Worm (Caenorhabditis elegans): Measurements from ENCODE around the gene T19C9.8.

T19C9.8 gene

DNA sequence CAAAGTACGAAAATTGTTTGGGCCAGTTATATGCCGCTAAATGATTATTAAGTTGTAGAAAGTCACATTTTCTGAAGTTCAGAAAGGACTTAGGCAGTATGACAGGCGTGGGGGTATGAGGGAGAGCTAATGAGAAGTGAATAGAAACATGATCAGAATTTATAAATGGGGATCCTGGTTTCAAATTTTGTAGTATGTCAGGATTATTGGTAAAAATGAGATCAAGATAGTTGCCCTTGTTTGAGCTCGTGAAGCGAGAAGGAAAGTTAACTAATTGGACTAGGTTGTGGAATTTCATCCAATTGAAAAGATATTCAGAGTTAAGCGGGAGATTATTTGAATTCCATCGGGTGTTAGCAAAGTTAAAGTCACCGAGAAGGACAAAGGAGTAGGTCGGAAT, 6.5 kb upstream of the T19C9.8 start:
- TF ChIP-seq daf-8 (GFP tag; IDR thresholded peaks at IDR 0.05) (no peak), unc-62 (GFP tag; optimal IDR thresholded peaks at IDR 0.05 in 1 of 2) (peak in 1 of 2 experiments; percentile 98), unc-62 (tag; optimal IDR thresholded peaks at IDR 0.05) (no peak), egl-27 (tag; optimal IDR thresholded peaks at IDR 0.05) (no peak), pha-4 (GFP tag; IDR thresholded peaks at IDR 0.05) (no peak), pha-4 (tag; optimal IDR thresholded peaks at IDR 0.05) (no peak), nhr-25 (tag; optimal IDR thresholded peaks at IDR 0.05; ENCODE audit: borderline replicate concordance, insufficient read depth) (no peak)

- TF ChIP-seq cey-2 (tag; optimal IDR thresholded peaks at IDR 0.05; ENCODE audit: borderline replicate concordance, insufficient read depth): no peak
- TF ChIP-seq ztf-7 (tag; optimal IDR thresholded peaks at IDR 0.05): no peak
- peak; percentile 54 for TF ChIP-seq aha-1 (tag)
- TF ChIP-seq mdt-29 (GFP tag; IDR thresholded peaks at IDR 0.05): no peak
- TF ChIP-seq tag-97 (GFP tag; IDR thresholded peaks at IDR 0.05): no peak
- TF ChIP-seq T26A8.4 (GFP tag; IDR thresholded peaks at IDR 0.05): no peak
- no peak for TF ChIP-seq hlh-30 (tag; optimal IDR thresholded peaks at IDR 0.05; ENCODE audit: insufficient read depth)
- TF ChIP-seq egl-43 (GFP tag; IDR thresholded peaks at IDR 0.05): no peak
These were observed 2.6 kb upstream of the T19C9.8 start, which contains the start of gene T19C9.10 for ce11 chrV:17236345-17236744. T19C9.10 (plus strand) TSS chrV:17236592.

DNA sequence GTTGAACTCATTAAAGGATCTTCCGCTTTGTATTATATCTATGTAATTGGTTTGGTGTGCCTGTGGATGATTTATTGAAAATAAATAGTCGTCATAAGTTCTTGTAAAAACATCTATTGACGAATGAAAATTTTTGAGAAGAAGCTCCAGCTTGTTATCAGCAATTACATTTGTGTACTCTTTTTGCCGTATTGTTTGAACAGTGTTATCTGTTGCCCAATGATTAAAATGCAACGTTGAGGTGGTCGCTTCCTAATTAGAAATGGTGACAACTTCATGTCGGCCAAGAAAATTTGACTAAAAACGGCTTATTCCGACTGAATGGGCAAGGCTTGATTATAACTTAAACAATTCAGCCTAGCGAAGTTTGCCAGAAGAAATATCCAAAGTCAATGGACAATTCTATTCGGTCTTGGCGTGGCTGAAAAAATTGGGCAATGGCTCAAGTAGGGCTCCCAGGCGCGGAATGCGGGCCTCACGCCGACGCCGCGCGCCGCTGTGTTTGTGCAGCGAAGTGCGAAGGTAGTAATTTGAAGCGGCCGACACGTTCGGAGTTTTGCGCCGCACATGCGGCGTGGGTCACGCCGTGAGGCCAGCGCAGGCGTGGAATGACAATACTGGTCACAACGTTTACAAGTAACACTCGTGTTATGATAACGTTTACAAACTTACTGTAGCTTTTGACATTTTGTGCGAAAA, 1.8 kb downstream of the T19C9.8 start:
- TF ChIP-seq daf-16 (GFP tag; optimal IDR thresholded peaks at IDR 0.05): no peak
- peak; percentile 55 for TF ChIP-seq daf-16 (tag; optimal IDR thresholded peaks at IDR 0.05)
- peak; percentile 81 for TF ChIP-seq set-16 (GFP tag; IDR thresholded peaks at IDR 0.05)
- TF ChIP-seq dmd-6 (GFP tag; IDR thresholded peaks at IDR 0.05): peak; percentile 8; the same call in 1 of the 2 replicates
- TF ChIP-seq nhr-28 (tag; optimal IDR thresholded peaks at IDR 0.05): peak; percentile 21
- peak in 1 of 2 experiments; percentile 5 for TF ChIP-seq unc-62 (GFP tag; optimal IDR thresholded peaks at IDR 0.05 in 1 of 2)
- no peak for TF ChIP-seq unc-62 (tag; optimal IDR thresholded peaks at IDR 0.05)
- TF ChIP-seq pqm-1 (tag; optimal IDR thresholded peaks at IDR 0.05): peak; percentile 77
- TF ChIP-seq aha-1 (tag): no peak
- no peak for TF ChIP-seq fos-1 (tag; optimal IDR thresholded peaks at IDR 0.05)
- TF ChIP-seq vab-7 (GFP tag; IDR thresholded peaks at IDR 0.05): 0 out of 2 replicates have a peak, but pooled peaks have one; percentile 16
- TF ChIP-seq ama-1 (optimal IDR thresholded peaks at IDR 0.05): no peak

DNA sequence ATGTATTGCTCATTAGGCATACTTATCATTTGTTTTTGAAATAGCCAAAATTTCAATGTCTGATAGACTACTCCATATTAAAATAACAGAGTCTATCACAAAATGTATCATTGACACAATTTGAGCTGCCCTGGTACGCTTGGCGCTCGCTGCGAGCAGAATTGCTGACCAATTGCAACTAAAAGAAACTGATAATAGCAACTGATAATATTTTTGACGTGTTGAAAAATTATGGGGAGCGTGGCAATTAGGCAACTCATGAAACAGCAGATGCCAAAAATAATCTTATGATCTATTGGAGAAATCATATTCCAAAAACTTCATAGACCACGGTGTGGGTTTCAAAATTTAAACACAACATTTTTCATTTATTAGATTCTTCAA, 2.4 kb downstream of the T19C9.8 start:
- no peak for TF ChIP-seq tra-1 (GFP tag; IDR thresholded peaks at IDR 0.05)
- no peak for TF ChIP-seq hlh-30 (tag; optimal IDR thresholded peaks at IDR 0.05; ENCODE audit: insufficient read depth)
- TF ChIP-seq dmd-6 (GFP tag; IDR thresholded peaks at IDR 0.05): peak; percentile 73
- TF ChIP-seq ceh-44 (GFP tag; IDR thresholded peaks at IDR 0.05): no peak
- TF ChIP-seq nhr-28 (tag; optimal IDR thresholded peaks at IDR 0.05): peak; percentile 47
- TF ChIP-seq F10B5.3 (tag; optimal IDR thresholded peaks at IDR 0.05): no peak
- peak; percentile 53 for TF ChIP-seq hlh-11 (tag; optimal IDR thresholded peaks at IDR 0.05)
- TF ChIP-seq ceh-62 (tag; optimal IDR thresholded peaks at IDR 0.05): no peak
- TF ChIP-seq nhr-41 (GFP tag; IDR thresholded peaks at IDR 0.05): no peak
- no peak for TF ChIP-seq daf-16 (GFP tag; optimal IDR thresholded peaks at IDR 0.05)
- peak; percentile 47 for TF ChIP-seq daf-16 (tag; optimal IDR thresholded peaks at IDR 0.05)
- TF ChIP-seq egl-43 (GFP tag; IDR thresholded peaks at IDR 0.05): no peak
- TF ChIP-seq madf-5 (GFP tag; IDR thresholded peaks at IDR 0.05): no peak
- no peak for TF ChIP-seq spr-1 (tag; optimal IDR thresholded peaks at IDR 0.05)
- no peak for TF ChIP-seq egl-27 (tag; optimal IDR thresholded peaks at IDR 0.05)
- TF ChIP-seq nhr-42 (GFP tag; IDR thresholded peaks at IDR 0.05): no peak
- TF ChIP-seq rbr-2 (tag; optimal IDR thresholded peaks at IDR 0.05): no peak
- TF ChIP-seq duxl-1 (tag; optimal IDR thresholded peaks at IDR 0.05; ENCODE audit: poor library complexity): no peak
- no peak for TF ChIP-seq nhr-25 (tag; optimal IDR thresholded peaks at IDR 0.05; ENCODE audit: borderline replicate concordance, insufficient read depth)
- TF ChIP-seq F49E8.2 (tag; optimal IDR thresholded peaks at IDR 0.05; ENCODE audit: borderline replicate concordance): no peak
- no peak for TF ChIP-seq ces-1 (GFP tag; optimal IDR thresholded peaks at IDR 0.05)
- no peak for TF ChIP-seq zag-1 (tag; optimal IDR thresholded peaks at IDR 0.05)
- no peak for TF ChIP-seq zfp-3 (GFP tag; conservative IDR thresholded peaks at IDR 0.05)
- peak; percentile 86 for TF ChIP-seq pqm-1 (tag; optimal IDR thresholded peaks at IDR 0.05)
- no peak for TF ChIP-seq nhr-76 (tag; optimal IDR thresholded peaks at IDR 0.05)
- TF ChIP-seq tag-97 (GFP tag; IDR thresholded peaks at IDR 0.05): no peak
- no peak for TF ChIP-seq mep-1 (tag; optimal IDR thresholded peaks at IDR 0.05)

All from whole organism, L4 larva.